ENCODE assay signal across 1 fruit fly cellular context in the genomic region with DNA sequence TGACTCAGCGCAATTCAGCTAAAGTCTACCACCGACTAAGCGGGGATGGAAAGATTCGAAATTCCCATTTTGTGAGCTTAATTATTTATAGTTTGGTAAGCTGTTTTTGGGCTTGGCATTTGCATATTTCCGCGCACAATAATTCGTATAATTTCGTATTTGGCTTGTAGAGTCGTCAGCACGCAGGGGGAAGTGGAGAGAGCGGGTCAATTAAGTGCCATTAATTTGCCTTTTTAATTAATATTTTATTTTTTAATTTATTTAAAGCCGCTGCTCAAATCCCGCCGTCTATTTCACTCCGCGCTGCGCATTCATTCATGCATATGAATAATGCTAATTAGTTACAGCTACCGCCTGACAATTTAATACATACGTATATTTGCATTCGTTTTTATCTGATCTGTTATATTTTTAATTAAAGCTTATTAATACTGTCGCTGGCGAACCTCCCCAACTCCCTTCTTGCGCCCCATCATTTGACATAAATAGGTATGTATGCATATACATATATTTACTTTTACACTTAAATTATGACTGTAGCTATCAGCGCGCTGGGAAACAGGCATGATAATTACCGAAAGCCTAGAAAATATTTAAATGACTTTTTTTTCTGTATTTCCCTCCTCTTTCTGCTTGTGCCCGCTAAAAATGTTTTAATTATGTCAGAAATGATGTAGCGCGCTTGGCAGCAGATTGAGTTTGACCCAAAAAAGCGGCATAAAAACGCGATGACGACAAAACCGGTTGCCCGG.
TF ChIP-seq lines count a peak whose summit lies in the region.

No protein-coding gene starts in this region.

TF ChIP-seq in whole organism, embryonic, 481 proteins besides CTCF, POLR2A, EP300 and RAD21 (continued from another document):
- TF ChIP-seq NK7.1 (GFP tag; optimal IDR thresholded peaks at IDR 0.05; lab: Kevin White, UChicago) (no peak), NC2α (GFP tag; optimal IDR thresholded peaks at IDR 0.05; lab: Kevin White, UChicago) (no peak), ci (GFP tag; IDR thresholded peaks at IDR 0.05; lab: Robert Waterston, UW) (no peak), Dbx (GFP tag; IDR thresholded peaks at IDR 0.05; lab: Robert Waterston, UW) (no peak), cwo (GFP tag; optimal IDR thresholded peaks at IDR 0.05; lab: Kevin White, UChicago) (no peak), pho (GFP tag; optimal IDR thresholded peaks at IDR 0.05; lab: Kevin White, UChicago) (no peak), cato (GFP tag; optimal IDR thresholded peaks at IDR 0.05; lab: Kevin White, UChicago; ENCODE audit: borderline replicate concordance) (no peak), Ada2b (GFP tag; IDR thresholded peaks at IDR 0.05; lab: Robert Waterston, UW) (no peak), CG32772 (GFP tag; IDR thresholded peaks at IDR 0.05; lab: Robert Waterston, UW) (no peak), CG12391 (tag; optimal IDR thresholded peaks at IDR 0.05; lab: Kevin White, UChicago) (no peak), dmrt99B (tag; optimal IDR thresholded peaks at IDR 0.05; lab: Kevin White, UChicago) (peak; percentile 8), ash1 (GFP tag; optimal IDR thresholded peaks at IDR 0.05; lab: Kevin White, UChicago) (no peak), eve (GFP tag; optimal IDR thresholded peaks at IDR 0.05; lab: Kevin White, UChicago) (peak in 1 of 2 experiments; percentile 32), Mrtf (GFP tag; IDR thresholded peaks at IDR 0.05; lab: Robert Waterston, UW) (no peak), CG8924 (tag; optimal IDR thresholded peaks at IDR 0.05; lab: Kevin White, UChicago) (no peak), sens (GFP tag; lab: Kevin White, UChicago) (peak; percentile 41), seq (GFP tag; IDR thresholded peaks at IDR 0.05; lab: Robert Waterston, UW) (no peak), nmo (GFP tag; optimal IDR thresholded peaks at IDR 0.05; lab: Kevin White, UChicago) (no peak), zfh1 (GFP tag; IDR thresholded peaks at IDR 0.05; lab: Robert Waterston, UW) (no peak), sr (GFP tag; IDR thresholded peaks at IDR 0.05; lab: Robert Waterston, UW) (no peak), chinmo (GFP tag; IDR thresholded peaks at IDR 0.05; lab: Robert Waterston, UW; ENCODE audit: partially characterized antibody) (peak; percentile 64; the same call in 2 of the 4 replicates), trh (GFP tag; optimal IDR thresholded peaks at IDR 0.05; lab: Kevin White, UChicago) (no peak), Myb (GFP tag; optimal IDR thresholded peaks at IDR 0.05; lab: Kevin White, UChicago) (no peak), gsb-n (tag; optimal IDR thresholded peaks at IDR 0.05; lab: Kevin White, UChicago) (peak; percentile 5), dm (GFP tag; optimal IDR thresholded peaks at IDR 0.05; lab: Kevin White, UChicago) (no peak), tx (GFP tag; optimal IDR thresholded peaks at IDR 0.05; lab: Kevin White, UChicago) (no peak), CG2120 (GFP tag; optimal IDR thresholded peaks at IDR 0.05; lab: Kevin White, UChicago) (no peak), gro (GFP tag; optimal IDR thresholded peaks at IDR 0.05; lab: Kevin White, UChicago) (no peak), vvl (GFP tag; IDR thresholded peaks at IDR 0.05; lab: Robert Waterston, UW) (peak; percentile 93), ab (GFP tag; optimal IDR thresholded peaks at IDR 0.05; lab: Kevin White, UChicago) (no peak), CG2202 (tag; optimal IDR thresholded peaks at IDR 0.05; lab: Kevin White, UChicago) (no peak), grn (GFP tag; optimal IDR thresholded peaks at IDR 0.05; lab: Kevin White, UChicago) (peak; percentile 11), Doc3 (GFP tag; IDR thresholded peaks at IDR 0.05; lab: Robert Waterston, UW; ENCODE audit: partially characterized antibody) (no peak), H2.0 (GFP tag; IDR thresholded peaks at IDR 0.05; lab: Robert Waterston, UW) (no peak), Dll (GFP tag; IDR thresholded peaks at IDR 0.05; lab: Robert Waterston, UW; ENCODE audit: partially characterized antibody) (0 out of 4 replicates have a peak, but pooled peaks have one; percentile 9), her (GFP tag; optimal IDR thresholded peaks at IDR 0.05; lab: Kevin White, UChicago) (no peak), CG1602 (GFP tag; optimal IDR thresholded peaks at IDR 0.05; lab: Kevin White, UChicago) (no peak), CG10321 (GFP tag; IDR thresholded peaks at IDR 0.05; lab: Robert Waterston, UW) (no peak), sqz (GFP tag; optimal IDR thresholded peaks at IDR 0.05; lab: Kevin White, UChicago) (peak; percentile 90), lbe (GFP tag; optimal IDR thresholded peaks at IDR 0.05; lab: Kevin White, UChicago) (no peak), Hmx (GFP tag; optimal IDR thresholded peaks at IDR 0.05; lab: Kevin White, UChicago) (no peak), jumu (GFP tag; optimal IDR thresholded peaks at IDR 0.05; lab: Kevin White, UChicago) (no peak), Nf-YC (tag; optimal IDR thresholded peaks at IDR 0.05; lab: Kevin White, UChicago) (no peak), MBD-R2 (GFP tag; IDR thresholded peaks at IDR 0.05; lab: Robert Waterston, UW) (no peak), lmd (GFP tag; IDR thresholded peaks at IDR 0.05; lab: Robert Waterston, UW) (0 out of 2 replicates have a peak, but pooled peaks have one; percentile 1), ken (GFP tag; IDR thresholded peaks at IDR 0.05; lab: Robert Waterston, UW) (no peak), salm (tag; optimal IDR thresholded peaks at IDR 0.05; lab: Kevin White, UChicago) (peak; percentile 18), Pdp1 (GFP tag; optimal IDR thresholded peaks at IDR 0.05; lab: Kevin White, UChicago) (peak in 1 of 2 experiments; percentile 56), Sry-δ (GFP tag; optimal IDR thresholded peaks at IDR 0.05; lab: Kevin White, UChicago) (no peak), NfI (GFP tag; optimal IDR thresholded peaks at IDR 0.05; lab: Kevin White, UChicago) (no peak), gt (GFP tag; IDR thresholded peaks at IDR 0.05; lab: Robert Waterston, UW) (no peak), row (GFP tag; IDR thresholded peaks at IDR 0.05; lab: Robert Waterston, UW) (no peak), CG2712 (tag; optimal IDR thresholded peaks at IDR 0.05; lab: Kevin White, UChicago) (no peak), CG7745 (tag; optimal IDR thresholded peaks at IDR 0.05; lab: Kevin White, UChicago) (peak; percentile 20), Med (GFP tag; lab: Kevin White, UChicago) (peak; percentile 53), slou (GFP tag; optimal IDR thresholded peaks at IDR 0.05; lab: Kevin White, UChicago) (no peak), CG10267 (tag; optimal IDR thresholded peaks at IDR 0.05; lab: Kevin White, UChicago) (no peak), toy (GFP tag; IDR thresholded peaks at IDR 0.05; lab: Robert Waterston, UW) (no peak), CG31224 (GFP tag; IDR thresholded peaks at IDR 0.05; lab: Robert Waterston, UW) (no peak), CG12769 (tag; optimal IDR thresholded peaks at IDR 0.05; lab: Kevin White, UChicago) (peak; percentile 86), CG12659 (GFP tag; optimal IDR thresholded peaks at IDR 0.05; lab: Kevin White, UChicago) (no peak), CG12104 (GFP tag; optimal IDR thresholded peaks at IDR 0.05; lab: Kevin White, UChicago) (no peak), pita (GFP tag; optimal IDR thresholded peaks at IDR 0.05; lab: Kevin White, UChicago) (no peak), CG34422 (GFP tag; IDR thresholded peaks at IDR 0.05; lab: Robert Waterston, UW) (no peak), CG31388 (GFP tag; optimal IDR thresholded peaks at IDR 0.05; lab: Kevin White, UChicago) (no peak), az2 (GFP tag; optimal IDR thresholded peaks at IDR 0.05; lab: Kevin White, UChicago) (no peak), phol (tag; optimal IDR thresholded peaks at IDR 0.05; lab: Kevin White, UChicago) (no peak), pum (GFP tag; optimal IDR thresholded peaks at IDR 0.05; lab: Kevin White, UChicago) (no peak)
